Fruit fly (Drosophila melanogaster): Measurements from ENCODE around the gene Loxl1.
A peak's percentile ranks its signal among the peaks of the same experiment; 100 is the strongest.

Loxl1 gene

dm6 chr3R:31421995-31422394, 37.7 kb downstream of the Loxl1 start (continued):
- TF ChIP-seq spab (GFP tag; optimal IDR thresholded peaks at IDR 0.05) (no peak), Eip75B (GFP tag; optimal IDR thresholded peaks at IDR 0.05) (peak; percentile 24), Smox (GFP tag; optimal IDR thresholded peaks at IDR 0.05) (peak; percentile 23), pdm3 (GFP tag; optimal IDR thresholded peaks at IDR 0.05) (peak; percentile 4), CG8632 (GFP tag; optimal IDR thresholded peaks at IDR 0.05) (peak; percentile 26), ss (GFP tag; optimal IDR thresholded peaks at IDR 0.05) (no peak), CG3032 (tag; optimal IDR thresholded peaks at IDR 0.05) (no peak), CG6163 (GFP tag; IDR thresholded peaks at IDR 0.05) (no peak), Eip78C (GFP tag) (peak; percentile 74), CG11294 (GFP tag; IDR thresholded peaks at IDR 0.05) (no peak), CG6854 (GFP tag; optimal IDR thresholded peaks at IDR 0.05) (no peak)

- TF ChIP-seq Eip78C (GFP tag) (peak; percentile 23), CG31627 (GFP tag; optimal IDR thresholded peaks at IDR 0.05) (no peak), CG6808 (GFP tag; optimal IDR thresholded peaks at IDR 0.05) (no peak)
Observed at dm6 chr3R:31420675-31421074, 39.0 kb downstream of the Loxl1 start.

- TF ChIP-seq Smox (GFP tag; optimal IDR thresholded peaks at IDR 0.05) (no peak), fkh (GFP tag; optimal IDR thresholded peaks at IDR 0.05) (peak; percentile 59)
Observed at dm6 chr3R:31419531-31419930, 40.1 kb downstream of the Loxl1 start.

DNA sequence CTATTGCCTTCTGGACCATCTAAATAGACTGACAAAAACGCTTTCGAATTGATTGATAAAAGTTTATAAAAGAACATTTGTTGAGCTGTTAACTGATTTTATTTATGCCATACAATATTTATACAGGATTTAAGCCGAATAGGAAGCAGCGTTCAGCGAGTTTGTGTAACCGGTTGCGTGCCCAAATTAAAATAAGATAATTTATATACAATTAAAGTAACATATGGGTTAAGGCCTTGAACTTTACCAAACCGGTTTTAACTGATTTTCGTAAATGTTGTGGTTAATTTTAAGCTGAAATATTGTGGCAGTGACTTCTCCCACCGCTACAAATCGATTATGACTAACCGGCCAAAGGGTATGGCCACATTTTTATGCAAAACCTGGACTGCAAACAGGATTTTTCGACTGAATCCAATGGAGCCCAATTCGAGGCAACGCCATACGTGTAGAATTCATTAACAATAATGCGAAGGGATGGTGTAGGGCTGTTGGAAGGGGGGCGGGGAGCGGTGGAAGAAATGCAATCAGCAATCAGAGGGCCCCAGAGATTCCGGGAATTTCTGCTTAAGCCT, 50.0 kb downstream of the Loxl1 start:
- TF ChIP-seq CG31627 (GFP tag; optimal IDR thresholded peaks at IDR 0.05) (peak; percentile 27), CG1621 (tag; optimal IDR thresholded peaks at IDR 0.05) (peak; percentile 7), OdsH (GFP tag; optimal IDR thresholded peaks at IDR 0.05) (peak; percentile 18), Eip78C (GFP tag) (peak; percentile 55), svp (GFP tag) (peak; percentile 68), CG34406 (GFP tag; optimal IDR thresholded peaks at IDR 0.05) (peak; percentile 6), esn (GFP tag; optimal IDR thresholded peaks at IDR 0.05) (peak; percentile 48), CG15336 (GFP tag; IDR thresholded peaks at IDR 0.05) (no peak), lz (GFP tag; optimal IDR thresholded peaks at IDR 0.05) (peak; percentile 39), fkh (GFP tag; optimal IDR thresholded peaks at IDR 0.05) (no peak), CG8632 (GFP tag; optimal IDR thresholded peaks at IDR 0.05) (no peak), CG6163 (GFP tag; IDR thresholded peaks at IDR 0.05) (no peak), Eip75B (GFP tag; optimal IDR thresholded peaks at IDR 0.05) (peak; percentile 35), Met (GFP tag; optimal IDR thresholded peaks at IDR 0.05) (peak; percentile 22), fd59A (GFP tag; optimal IDR thresholded peaks at IDR 0.05) (no peak), eg (GFP tag; IDR thresholded peaks at IDR 0.05) (no peak), topi (GFP tag; optimal IDR thresholded peaks at IDR 0.05) (peak; percentile 42), Smox (GFP tag; optimal IDR thresholded peaks at IDR 0.05) (peak; percentile 36), pdm3 (GFP tag; optimal IDR thresholded peaks at IDR 0.05) (peak; percentile 32)

Measured in whole organism, prepupa.